Worm (Caenorhabditis elegans) whole organism, L4/young adult: ENCODE data around the gene suca-1.

Experiments used
- W03F9.2 ChIP-seq: fragments of 150-350 bp; optimal IDR thresholded peaks from 2 replicates; lab custom pipeline; 2014; ENCODE audit warnings: missing biosample characterization, missing genetic modification characterization
- dao-5 ChIP-seq: sonication (generic microtip); optimal IDR thresholded peaks from 2 replicates; lab custom pipeline; 2016; ENCODE audit warnings: missing genotype, missing genetic modification characterization, moderate library complexity, missing compliant biosample characterization
- him-1 ChIP-seq: sonication (generic microtip); optimal IDR thresholded peaks from 2 replicates; lab custom pipeline; 2016; ENCODE audit warnings: missing genotype, missing genetic modification reagents, missing genetic modification characterization, missing compliant biosample characterization

DNA sequence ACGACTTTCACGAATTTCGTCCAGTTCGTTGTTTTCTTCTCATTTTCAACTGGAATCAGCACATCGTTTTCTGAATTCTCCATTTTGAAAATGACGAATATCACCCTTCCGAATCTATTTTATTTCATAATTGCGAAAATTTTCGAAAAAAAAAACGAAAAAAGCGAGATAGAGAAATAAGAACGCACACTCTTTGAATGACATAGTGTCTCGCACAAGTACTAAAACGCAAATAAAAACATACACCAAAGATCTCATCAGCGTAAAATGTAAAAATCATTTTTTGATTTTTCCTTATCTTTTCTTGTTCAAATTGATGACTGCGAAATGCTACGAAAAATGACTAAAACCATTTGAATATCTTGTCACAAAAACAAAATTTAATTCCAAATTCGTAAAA is 35.6 kb downstream of the suca-1 start, which contains the start of gene pgp-8:
- TF ChIP-seq W03F9.2 (tag; lab: Kevin White, UChicago) (no peak), him-1 (tag; lab: Kevin White, UChicago) (no peak), dao-5 (no peak)
